Fruit fly (Drosophila melanogaster) whole organism, wandering third instar larva: ENCODE results near the gene CG13659.

ENCODE experiments used
- Abd-B ChIP-seq: fragments of >200 bp; optimal IDR thresholded peaks from 2 replicates; lab custom pipeline; 2017; ENCODE audit warnings: missing biosample characterization, missing genetic modification characterization
- CG32264 ChIP-seq: fragments of 200-800 bp; sonication (Bioruptor generic); optimal IDR thresholded peaks from 2 replicates; lab custom pipeline; 2016; ENCODE audit warnings: missing biosample characterization, missing genetic modification characterization
- CG9705 ChIP-seq: fragments of 200-800 bp; sonication (Bioruptor generic); optimal IDR thresholded peaks from 2 replicates; lab custom pipeline; 2018; ENCODE audit warnings: missing biosample characterization, mild to moderate bottlenecking, missing genetic modification characterization
- CrebA ChIP-seq: fragments of 200-800 bp; sonication (Bioruptor generic); optimal IDR thresholded peaks from 2 replicates; lab custom pipeline; 2016; ENCODE audit warnings: missing biosample characterization, mild to moderate bottlenecking, missing genetic modification characterization, borderline replicate concordance
- Dif ChIP-seq: fragments of 200-275, 200-300 bp; sonication (Bioruptor generic); optimal IDR thresholded peaks from 2 replicates; lab custom pipeline; 2018; ENCODE audit warnings: missing biosample characterization, missing genetic modification characterization; ENCODE audit not compliant: partially characterized antibody
- Hnf4 ChIP-seq: fragments of 200-800 bp; sonication (Bioruptor generic); optimal IDR thresholded peaks from 2 replicates; lab custom pipeline; 2016; ENCODE audit warnings: missing biosample characterization, mild to moderate bottlenecking, missing genetic modification characterization
- Hr78 ChIP-seq: fragments of >200 bp; optimal IDR thresholded peaks from 2 replicates; lab custom pipeline; 2017; ENCODE audit warnings: missing biosample characterization, missing genetic modification characterization
- Jra ChIP-seq: sonication (Bioruptor generic); optimal IDR thresholded peaks from 2 replicates; lab custom pipeline; 2016; ENCODE audit warnings: missing biosample characterization, missing genetic modification characterization
- Mio ChIP-seq: sonication (Bioruptor generic); optimal IDR thresholded peaks from 2 replicates; lab custom pipeline; 2016; ENCODE audit warnings: missing biosample characterization, missing genetic modification characterization
- Rel ChIP-seq, 2 experiments: fragments of 200-800 bp; sonication (Bioruptor generic) in 1 of 2; optimal IDR thresholded peaks; 2 replicates in 1 of 2; 3 replicates in 1 of 2; lab custom pipeline; 2016 to 2019; ENCODE audit warnings: mild to moderate bottlenecking in 2 of 2, missing biosample characterization in 2 of 2, missing genetic modification characterization in 2 of 2, moderate library complexity in 1 of 2
- Sp1 ChIP-seq: fragments of 200-800 bp; sonication (Bioruptor generic); optimal IDR thresholded peaks from 3 replicates; lab custom pipeline; 2019; ENCODE audit warnings: missing biosample characterization, mild to moderate bottlenecking, missing genetic modification characterization, moderate library complexity
- Vsx2 ChIP-seq: fragments of 200-300, 225-300 bp; sonication (Bioruptor generic); optimal IDR thresholded peaks from 2 replicates; lab custom pipeline; 2018; ENCODE audit warnings: missing biosample characterization, missing genetic modification characterization; ENCODE audit not compliant: partially characterized antibody
- br ChIP-seq: fragments of 200-800 bp; sonication (Bioruptor generic); optimal IDR thresholded peaks from 2 replicates; lab custom pipeline; 2016; ENCODE audit warnings: missing biosample characterization, missing genetic modification characterization
- brk ChIP-seq: fragments of 200-800 bp; sonication (Bioruptor generic); optimal IDR thresholded peaks from 2 replicates; lab custom pipeline; 2016; ENCODE audit warnings: missing biosample characterization, mild to moderate bottlenecking, missing genetic modification characterization
- dl ChIP-seq, 2 experiments: fragments of 175-275, 200-275 bp in 1 of 2; fragments of 200-275 bp in 1 of 2; sonication (Bioruptor generic); optimal IDR thresholded peaks; lab custom pipeline; 2018; ENCODE audit warnings: mild to moderate bottlenecking in 2 of 2, missing biosample characterization in 2 of 2, missing genetic modification characterization in 2 of 2, moderate library complexity in 2 of 2; ENCODE audit not compliant: partially characterized antibody in 2 of 2, insufficient read depth in 1 of 2
- dmrt93B ChIP-seq: fragments of 200-800 bp; sonication (Bioruptor generic); optimal IDR thresholded peaks from 2 replicates; lab custom pipeline; 2018; ENCODE audit warnings: missing biosample characterization, mild to moderate bottlenecking, missing genetic modification characterization
- dsf ChIP-seq: sonication (Bioruptor generic); optimal IDR thresholded peaks from 2 replicates; lab custom pipeline; 2016; ENCODE audit warnings: missing biosample characterization, missing genetic modification characterization, borderline replicate concordance
- ey ChIP-seq: fragments of 200-800 bp; sonication (Bioruptor generic); optimal IDR thresholded peaks from 2 replicates; lab custom pipeline; 2016; ENCODE audit warnings: missing biosample characterization, missing genetic modification characterization
- foxo ChIP-seq, 2 experiments: fragments of 200-800 bp; sonication (Bioruptor generic); optimal IDR thresholded peaks; 2 replicates in 1 of 2; 3 replicates in 1 of 2; lab custom pipeline; 2016 to 2017; ENCODE audit warnings: missing biosample characterization in 2 of 2, missing genetic modification characterization in 2 of 2
- fru ChIP-seq: fragments of 200-800 bp; sonication (Bioruptor generic); optimal IDR thresholded peaks from 3 replicates; lab custom pipeline; 2016; ENCODE audit warnings: missing biosample characterization, mild to moderate bottlenecking, missing genetic modification characterization
- h ChIP-seq: fragments of 200-800 bp; sonication (Bioruptor generic); optimal IDR thresholded peaks from 3 replicates; lab custom pipeline; 2016; ENCODE audit warnings: missing biosample characterization, mild to moderate bottlenecking, missing genetic modification characterization
- jim ChIP-seq: fragments of 175-275, 200-325 bp; sonication (Bioruptor generic); optimal IDR thresholded peaks from 2 replicates; lab custom pipeline; 2016; ENCODE audit warnings: missing biosample characterization, mild to moderate bottlenecking, missing genetic modification characterization
- psq ChIP-seq: fragments of 200-800 bp; sonication (Bioruptor generic); optimal IDR thresholded peaks from 3 replicates; lab custom pipeline; 2017; ENCODE audit warnings: missing biosample characterization, mild to moderate bottlenecking, missing genetic modification characterization, moderate library complexity
- rgr ChIP-seq: fragments of 200-800 bp; sonication (Bioruptor generic); optimal IDR thresholded peaks from 3 replicates; lab custom pipeline; 2016; ENCODE audit warnings: missing biosample characterization, mild to moderate bottlenecking, missing genetic modification characterization
- sv ChIP-seq: fragments of 200-800 bp; sonication (Bioruptor generic); optimal IDR thresholded peaks from 3 replicates; lab custom pipeline; 2016; ENCODE audit warnings: missing biosample characterization, missing genetic modification characterization
- usp ChIP-seq: fragments of >200 bp; optimal IDR thresholded peaks from 2 replicates; lab custom pipeline; 2017; ENCODE audit warnings: missing biosample characterization, missing genetic modification characterization
- woc ChIP-seq: sonication (Bioruptor generic); optimal IDR thresholded peaks from 2 replicates; lab custom pipeline; 2016; ENCODE audit warnings: missing biosample characterization, mild to moderate bottlenecking, missing genetic modification characterization

Gene CG13659

dm6 chr3R:25308228-25308627, 7.5 kb downstream of the CG13659 start, which contains the start of gene CG10550:
Gene CG10550 (minus strand): TSS chr3R:25308391.
- TF ChIP-seq Rel (GFP tag; optimal IDR thresholded peaks at IDR 0.05; lab: Kevin White, UChicago) (no peak), Rel (tag; optimal IDR thresholded peaks at IDR 0.05; lab: Kevin White, UChicago) (no peak), rgr (no peak), dmrt93B (GFP tag; lab: Kevin White, UChicago) (no peak), CG32264 (GFP tag; lab: Kevin White, UChicago) (no peak), brk (no peak), dsf (no peak), Hnf4 (GFP tag; lab: Kevin White, UChicago) (peak; percentile 0), CrebA (GFP tag; lab: Kevin White, UChicago) (no peak), Sp1 (no peak)
- TF ChIP-seq, all 38 proteins: peak for 1

dm6 chr3R:25309175-25309574, 8.5 kb downstream of the CG13659 start:
- TF ChIP-seq Dif: no peak
- TF ChIP-seq dsf: no peak
- no peak for TF ChIP-seq br (GFP tag; lab: Kevin White, UChicago)
- TF ChIP-seq usp: no peak
- TF ChIP-seq brk: no peak
- TF ChIP-seq Jra: no peak
- no peak for TF ChIP-seq Hnf4 (GFP tag; lab: Kevin White, UChicago)
- TF ChIP-seq sv (GFP tag; lab: Kevin White, UChicago): no peak
- no peak for TF ChIP-seq ey
- no peak for TF ChIP-seq CG9705
- no peak for TF ChIP-seq woc (GFP tag; lab: Kevin White, UChicago)
- TF ChIP-seq h (GFP tag; lab: Kevin White, UChicago): no peak
- TF ChIP-seq Hr78: no peak
- TF ChIP-seq Mio: no peak
- TF ChIP-seq fru (GFP tag; lab: Kevin White, UChicago): no peak
- TF ChIP-seq, all 38 proteins: peak for 0

dm6 chr3R:25310843-25311242, 10.2 kb downstream of the CG13659 start, which contains the start of gene CG31099:
Gene CG31099 (minus strand): TSS chr3R:25310943.
- TF ChIP-seq br (GFP tag; lab: Kevin White, UChicago) (no peak), sv (GFP tag; lab: Kevin White, UChicago) (no peak), fru (GFP tag; lab: Kevin White, UChicago) (no peak)
- TF ChIP-seq, all 38 proteins: peak for 0

- TF ChIP-seq br (GFP tag; lab: Kevin White, UChicago) (no peak), dl (GFP tag; optimal IDR thresholded peaks at IDR 0.05; lab: Kevin White, UChicago; ENCODE audit: insufficient read depth in 1 of 2, partially characterized antibody in 2 of 2) (no peak), jim (GFP tag; lab: Kevin White, UChicago) (no peak), fru (GFP tag; lab: Kevin White, UChicago) (no peak), Sp1 (no peak), dsf (no peak), Mio (no peak), ey (no peak), Vsx2 (GFP tag; lab: Kevin White, UChicago) (no peak), dmrt93B (GFP tag; lab: Kevin White, UChicago) (no peak), Abd-B (GFP tag; lab: Kevin White, UChicago) (no peak), sv (GFP tag; lab: Kevin White, UChicago) (no peak), Hnf4 (GFP tag; lab: Kevin White, UChicago) (no peak)
- TF ChIP-seq, all 38 proteins: peak for 0
Observed at dm6 chr3R:25312583-25312982, 11.9 kb downstream of the CG13659 start.

- TF ChIP-seq Rel (GFP tag; optimal IDR thresholded peaks at IDR 0.05; lab: Kevin White, UChicago): no peak
- TF ChIP-seq Rel (tag; optimal IDR thresholded peaks at IDR 0.05; lab: Kevin White, UChicago): peak; percentile 91
- TF ChIP-seq h (GFP tag; lab: Kevin White, UChicago): peak; percentile 19
- peak; percentile 40 for TF ChIP-seq Vsx2 (GFP tag; lab: Kevin White, UChicago)
- TF ChIP-seq Hr78: no peak
- TF ChIP-seq psq (GFP tag; lab: Kevin White, UChicago): peak; percentile 81
- TF ChIP-seq, all 38 proteins: peak for 4
Observed at dm6 chr3R:25313771-25314170, 13.1 kb downstream of the CG13659 start, which contains the start of gene CG31087. Gene CG31087 (minus strand): TSS chr3R:25313833.

dm6 chr3R:25316016-25316415, 15.3 kb downstream of the CG13659 start, which contains the start of gene CG10559:
Gene CG10559 (minus strand): TSS chr3R:25316116.
- TF ChIP-seq foxo (GFP tag; optimal IDR thresholded peaks at IDR 0.05; lab: Kevin White, UChicago): no peak
- peak; percentile 49 for TF ChIP-seq Dif
- TF ChIP-seq, all 38 proteins: peak for 1
